Worm (Caenorhabditis elegans) whole organism, early embryonic: ENCODE measurements around the gene T06E4.5.

Experiments
- ama-1 ChIP-seq: fragments of 150-350 bp; optimal IDR thresholded peaks from 2 replicates; lab custom pipeline; 2014
- flt-1 ChIP-seq: fragments of 200-800 bp; sonication (Bioruptor generic); IDR thresholded peaks from 2 replicates; pipeline ENCODE4 v1.3.6; 2022; ENCODE audit warnings: missing genetic modification characterization, missing compliant biosample characterization
- pes-1 ChIP-seq: fragments of 200-800 bp; sonication (Bioruptor generic); IDR thresholded peaks from 2 replicates; pipeline ENCODE4 v1.3.6; 2022; ENCODE audit warnings: missing genetic modification reagents, missing genetic modification characterization, missing compliant biosample characterization
- scrt-1 ChIP-seq: fragments of 200-800 bp; sonication (Bioruptor generic); IDR thresholded peaks from 2 replicates; pipeline ENCODE4 v1.3.6; 2022; ENCODE audit warnings: missing genetic modification characterization, missing compliant biosample characterization

- TF ChIP-seq pes-1 (GFP tag; lab: Robert Waterston, UW) (no peak), flt-1 (no peak), ama-1 (lab: Kevin White, UChicago) (no peak), scrt-1 (GFP tag; lab: Robert Waterston, UW) (no peak)
These were observed 43.4 kb upstream of the T06E4.5 start for ce11 chrV:9587619-9588018.
